Worm (Caenorhabditis elegans) whole organism, L3 larva: ENCODE data around the gene T04F3.5.

Experiments used
- aly-2 ChIP-seq: fragments of 150-350 bp; optimal IDR thresholded peaks from 2 replicates; lab custom pipeline; 2014; ENCODE audit warnings: missing biosample characterization, missing genetic modification characterization
- ceh-16 ChIP-seq: sonication (generic microtip); optimal IDR thresholded peaks from 2 replicates; lab custom pipeline; 2017; ENCODE audit warnings: missing biosample characterization, missing genetic modification characterization
- ceh-82 ChIP-seq: fragments of 150-350 bp; optimal IDR thresholded peaks from 2 replicates; lab custom pipeline; 2014; ENCODE audit warnings: missing biosample characterization, missing genetic modification characterization
- elt-3 ChIP-seq, 3 experiments: fragments of 150-350 bp in 1 of 3; sonication (generic microtip) in 2 of 3; optimal IDR thresholded peaks; 2 replicates in 2 of 3; 4 replicates in 1 of 3; lab custom pipeline; 2014 to 2017; ENCODE audit warnings: missing biosample characterization in 3 of 3, missing genetic modification characterization in 3 of 3
- fkh-10 ChIP-seq: sonication (generic microtip); optimal IDR thresholded peaks from 2 replicates; lab custom pipeline; 2017; ENCODE audit warnings: missing biosample characterization, missing genetic modification reagents, missing genetic modification characterization
- jun-1 ChIP-seq: fragments of 150-350 bp; optimal IDR thresholded peaks from 2 replicates; lab custom pipeline; 2014; ENCODE audit warnings: missing biosample characterization, missing genetic modification reagents, missing genetic modification characterization
- lsy-12 ChIP-seq: sonication (generic microtip); optimal IDR thresholded peaks from 2 replicates; lab custom pipeline; 2016; ENCODE audit warnings: mild to moderate bottlenecking, missing genetic modification characterization, missing compliant biosample characterization
- nhr-237 ChIP-seq: fragments of 150-350 bp; optimal IDR thresholded peaks from 2 replicates; lab custom pipeline; 2014; ENCODE audit warnings: missing biosample characterization, missing genetic modification characterization
- nhr-28 ChIP-seq: fragments of 150-350 bp; optimal IDR thresholded peaks from 2 replicates; lab custom pipeline; 2014; ENCODE audit warnings: missing biosample characterization, missing genetic modification characterization
- pha-4 ChIP-seq: fragments of 150-350 bp; optimal IDR thresholded peaks from 2 replicates; lab custom pipeline; 2014; ENCODE audit warnings: missing biosample characterization, missing genetic modification reagents, missing genetic modification characterization
- skn-1 ChIP-seq: fragments of 150-350 bp; optimal IDR thresholded peaks from 2 replicates; lab custom pipeline; 2014; ENCODE audit warnings: missing biosample characterization, missing genetic modification characterization
- snpc-4 ChIP-seq: fragments of 150-350 bp; optimal IDR thresholded peaks from 2 replicates; lab custom pipeline; 2014; ENCODE audit warnings: missing biosample characterization, missing genetic modification characterization
- unc-62 ChIP-seq: fragments of 150-350 bp; sonication (generic microtip); optimal IDR thresholded peaks from 4 replicates; lab custom pipeline; 2014; ENCODE audit warnings: missing biosample characterization, missing genetic modification reagents, missing genetic modification characterization

DNA sequence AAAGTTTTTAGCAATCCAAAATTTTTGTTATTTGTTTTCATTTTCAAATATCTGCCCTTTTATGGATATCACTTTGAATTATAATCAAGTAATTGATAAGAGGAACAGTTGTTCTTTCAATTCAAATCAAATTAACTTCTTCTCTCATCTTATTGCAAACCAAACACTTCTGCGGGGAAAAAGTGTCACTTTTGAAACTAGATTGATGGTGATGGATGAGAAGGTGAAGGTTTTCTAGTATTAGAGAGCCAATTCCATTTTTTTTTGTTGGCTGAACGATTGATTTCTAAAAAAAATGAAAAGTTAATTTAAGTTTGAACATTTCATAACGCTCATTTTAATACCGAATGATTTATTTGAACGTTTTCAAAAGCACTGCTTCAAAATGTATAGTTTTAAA lies 19.3 kb downstream of the T04F3.5 start:
- no peak for TF ChIP-seq snpc-4 (tag; lab: Kevin White, UChicago)
- TF ChIP-seq nhr-237 = no peak
- TF ChIP-seq lsy-12 (tag; lab: Kevin White, UChicago) = no peak
- no peak for TF ChIP-seq jun-1 (tag; lab: Kevin White, UChicago)
- TF ChIP-seq ceh-16 (tag; lab: Kevin White, UChicago) = no peak
- no peak for TF ChIP-seq elt-3 (tag; optimal IDR thresholded peaks at IDR 0.05; lab: Kevin White, UChicago)
- no peak for TF ChIP-seq skn-1 (tag; lab: Kevin White, UChicago)
- no peak for TF ChIP-seq nhr-28 (tag; lab: Kevin White, UChicago)
- TF ChIP-seq fkh-10 (GFP tag; lab: Kevin White, UChicago) = no peak
- no peak for TF ChIP-seq pha-4 (tag; lab: Kevin White, UChicago)
- peak; percentile 89 for TF ChIP-seq unc-62 (GFP tag; lab: Kevin White, UChicago)
- no peak for TF ChIP-seq ceh-82 (tag; lab: Kevin White, UChicago)
- TF ChIP-seq aly-2 (tag; lab: Kevin White, UChicago) = no peak
